Worm (Caenorhabditis elegans) whole organism, L1 larva: Measurements from ENCODE around the gene F56C9.10.

ENCODE experiments used
- C16A3.4 ChIP-seq: fragments of 150-350 bp; optimal IDR thresholded peaks from 2 replicates; lab custom pipeline; 2014; ENCODE audit warnings: missing biosample characterization, missing genetic modification characterization
- aly-2 ChIP-seq: fragments of 150-350 bp; optimal IDR thresholded peaks from 2 replicates; lab custom pipeline; 2014; ENCODE audit warnings: missing biosample characterization, missing genetic modification characterization
- ama-1 ChIP-seq: fragments of 150-350 bp; optimal IDR thresholded peaks from 2 replicates; lab custom pipeline; 2014
- blmp-1 ChIP-seq: fragments of 150-350 bp; optimal IDR thresholded peaks from 2 replicates; lab custom pipeline; 2014; ENCODE audit warnings: missing biosample characterization, missing genetic modification characterization
- ceh-82 ChIP-seq, 3 experiments: fragments of 150-350 bp in 1 of 3; sonication (generic microtip) in 2 of 3; optimal IDR thresholded peaks; 2 replicates each; lab custom pipeline; 2014 to 2017; ENCODE audit warnings: missing biosample characterization in 3 of 3, missing genetic modification characterization in 3 of 3
- ces-1 ChIP-seq: fragments of 150-350 bp; optimal IDR thresholded peaks from 2 replicates; lab custom pipeline; 2014; ENCODE audit warnings: missing biosample characterization, missing genetic modification reagents, missing genetic modification characterization
- dpl-1 ChIP-seq, 3 experiments: fragments of 150-350 bp in 2 of 3; sonication (generic microtip) in 1 of 3; optimal IDR thresholded peaks; 2 replicates each; lab custom pipeline; 2014 to 2017; ENCODE audit warnings: missing biosample characterization in 3 of 3, missing genetic modification characterization in 3 of 3, missing genetic modification reagents in 3 of 3
- dsc-1 ChIP-seq: sonication (generic microtip); optimal IDR thresholded peaks from 2 replicates; lab custom pipeline; 2016; ENCODE audit warnings: mild to moderate bottlenecking, missing genetic modification characterization, missing compliant biosample characterization
- efl-1 ChIP-seq, 4 experiments: fragments of 150-350 bp; optimal IDR thresholded peaks in 3 of 4; peaks in 1 of 4; 1 replicate in 1 of 4; 2 replicates in 3 of 4; lab custom pipeline; 2014; ENCODE audit warnings: missing biosample characterization in 2 of 4, missing genetic modification characterization in 2 of 4, missing genetic modification reagents in 2 of 4
- egl-13 ChIP-seq: sonication (generic microtip); optimal IDR thresholded peaks from 2 replicates; lab custom pipeline; 2016; ENCODE audit warnings: missing genotype, missing genetic modification reagents, missing genetic modification characterization, missing compliant biosample characterization
- egl-27 ChIP-seq, 2 experiments: fragments of 150-350 bp in 1 of 2; sonication (generic microtip); optimal IDR thresholded peaks; 3 replicates each; lab custom pipeline; 2017 to 2018; ENCODE audit warnings: missing biosample characterization in 2 of 2, missing genetic modification characterization in 2 of 2, missing genetic modification reagents in 2 of 2
- elt-2 ChIP-seq: sonication (generic microtip); optimal IDR thresholded peaks from 2 replicates; lab custom pipeline; 2016; ENCODE audit warnings: missing genetic modification characterization, mild to moderate bottlenecking, inconsistent platforms, missing compliant biosample characterization, missing genetic modification reagents
- elt-3 ChIP-seq, 6 experiments: fragments of 150-350 bp in 1 of 6; sonication (generic microtip); optimal IDR thresholded peaks; 2 replicates each; lab custom pipeline; 2017 to 2018; ENCODE audit warnings: missing biosample characterization in 6 of 6, missing genetic modification characterization in 6 of 6, inconsistent platforms in 1 of 6
- fkh-10 ChIP-seq: sonication (generic microtip); optimal IDR thresholded peaks from 2 replicates; lab custom pipeline; 2017; ENCODE audit warnings: missing biosample characterization, missing genetic modification reagents, missing genetic modification characterization
- fkh-8 ChIP-seq: sonication (generic microtip); optimal IDR thresholded peaks from 2 replicates; lab custom pipeline; 2016; ENCODE audit warnings: mild to moderate bottlenecking, missing genetic modification characterization, missing compliant biosample characterization
- fos-1 ChIP-seq: fragments of 150-350 bp; optimal IDR thresholded peaks from 2 replicates; lab custom pipeline; 2014; ENCODE audit warnings: missing biosample characterization, missing genetic modification characterization
- hlh-17 ChIP-seq: fragments of 200-800 bp; sonication (Bioruptor generic); optimal IDR thresholded peaks from 2 replicates; lab custom pipeline; 2018; ENCODE audit warnings: missing genetic modification characterization, mild to moderate bottlenecking, missing compliant biosample characterization, moderate library complexity, borderline replicate concordance
- hpl-2 ChIP-seq: fragments of 150-350 bp; optimal IDR thresholded peaks from 2 replicates; lab custom pipeline; 2014; ENCODE audit warnings: missing biosample characterization, missing genetic modification reagents, missing genetic modification characterization
- lin-13 ChIP-seq: fragments of 150-350 bp; optimal IDR thresholded peaks from 2 replicates; lab custom pipeline; 2014; ENCODE audit warnings: missing biosample characterization, missing genetic modification reagents, missing genetic modification characterization
- lin-14 ChIP-seq: fragments of 200-800 bp; sonication (Bioruptor generic); optimal IDR thresholded peaks from 2 replicates; lab custom pipeline; 2018; ENCODE audit warnings: mild to moderate bottlenecking, missing genetic modification characterization, moderate library complexity, missing compliant biosample characterization
- lin-39 ChIP-seq: fragments of 150-350 bp; optimal IDR thresholded peaks from 2 replicates; lab custom pipeline; 2014; ENCODE audit warnings: missing biosample characterization, missing genetic modification reagents, missing genetic modification characterization
- lir-3 ChIP-seq: sonication (generic microtip); optimal IDR thresholded peaks from 2 replicates; lab custom pipeline; 2016; ENCODE audit warnings: mild to moderate bottlenecking, missing genetic modification characterization, moderate library complexity, missing compliant biosample characterization; ENCODE audit not compliant: poor library complexity
- lsy-2 ChIP-seq, 2 experiments: fragments of 150-350 bp; optimal IDR thresholded peaks; 2 replicates each; lab custom pipeline; 2014; ENCODE audit warnings: missing biosample characterization in 2 of 2, missing genetic modification characterization in 2 of 2
- mep-1 ChIP-seq: fragments of 150-350 bp; optimal IDR thresholded peaks from 2 replicates; lab custom pipeline; 2014; ENCODE audit warnings: missing biosample characterization, missing genetic modification characterization
- nhr-19 ChIP-seq: fragments of 200-800 bp; sonication (Bioruptor generic); conservative IDR thresholded peaks from 2 replicates; pipeline ENCODE4 v1.3.6; 2022; ENCODE audit warnings: missing genetic modification characterization, missing compliant biosample characterization
- nhr-20 ChIP-seq: sonication (generic microtip); optimal IDR thresholded peaks from 2 replicates; lab custom pipeline; 2016; ENCODE audit warnings: mild to moderate bottlenecking, missing genetic modification characterization, missing compliant biosample characterization
- nhr-237 ChIP-seq: fragments of 150-350 bp; optimal IDR thresholded peaks from 2 replicates; lab custom pipeline; 2014; ENCODE audit warnings: missing biosample characterization, missing genetic modification characterization
- nhr-47 ChIP-seq: sonication (generic microtip); optimal IDR thresholded peaks from 2 replicates; lab custom pipeline; 2016; ENCODE audit warnings: mild to moderate bottlenecking, missing genetic modification characterization, moderate library complexity, missing compliant biosample characterization
- nhr-71 ChIP-seq: sonication (generic microtip); optimal IDR thresholded peaks from 2 replicates; lab custom pipeline; 2016; ENCODE audit warnings: mild to moderate bottlenecking, missing genetic modification characterization, moderate library complexity, missing compliant biosample characterization
- nhr-77 ChIP-seq: fragments of 150-350 bp; optimal IDR thresholded peaks from 2 replicates; lab custom pipeline; 2014; ENCODE audit warnings: missing biosample characterization, missing genetic modification characterization
- nhr-85 ChIP-seq: sonication (generic microtip); peaks from one replicate; lab custom pipeline; 2016; ENCODE audit warnings: missing genetic modification characterization, inconsistent platforms, missing compliant biosample characterization
- nhr-90 ChIP-seq: sonication (generic microtip); optimal IDR thresholded peaks from 2 replicates; lab custom pipeline; 2016; ENCODE audit warnings: mild to moderate bottlenecking, missing genetic modification characterization, missing compliant biosample characterization; ENCODE audit not compliant: poor library complexity
- pax-3 ChIP-seq: fragments of 200-800 bp; sonication (Bioruptor generic); optimal IDR thresholded peaks from 2 replicates; lab custom pipeline; 2018; ENCODE audit warnings: mild to moderate bottlenecking, missing genetic modification characterization, moderate library complexity, missing compliant biosample characterization
- rnt-1 ChIP-seq: sonication (generic microtip); optimal IDR thresholded peaks from 2 replicates; lab custom pipeline; 2016; ENCODE audit warnings: mild to moderate bottlenecking, missing genetic modification characterization, moderate library complexity, missing compliant biosample characterization
- skn-1 ChIP-seq: fragments of 150-350 bp; optimal IDR thresholded peaks from 2 replicates; lab custom pipeline; 2014; ENCODE audit warnings: missing biosample characterization, missing genetic modification characterization
- snpc-4 ChIP-seq: fragments of 150-350 bp; optimal IDR thresholded peaks from 2 replicates; lab custom pipeline; 2014; ENCODE audit warnings: missing biosample characterization, missing genetic modification characterization
- snu-23 ChIP-seq: sonication (generic microtip); optimal IDR thresholded peaks from 2 replicates; lab custom pipeline; 2016; ENCODE audit warnings: missing genetic modification characterization, missing compliant biosample characterization
- sptf-1 ChIP-seq: fragments of 150-350 bp; optimal IDR thresholded peaks from 2 replicates; lab custom pipeline; 2014; ENCODE audit warnings: missing biosample characterization, missing genetic modification characterization
- unc-30 ChIP-seq: sonication (generic microtip); optimal IDR thresholded peaks from 2 replicates; lab custom pipeline; 2017; ENCODE audit warnings: missing biosample characterization, missing genetic modification characterization
- vab-15 ChIP-seq: sonication (generic microtip); optimal IDR thresholded peaks from 2 replicates; lab custom pipeline; 2017; ENCODE audit warnings: missing genotype, mild to moderate bottlenecking, missing genetic modification characterization, missing compliant biosample characterization
- zip-4 ChIP-seq: fragments of 200-800 bp; sonication (Bioruptor generic); optimal IDR thresholded peaks from 2 replicates; lab custom pipeline; 2018; ENCODE audit warnings: mild to moderate bottlenecking, missing genetic modification characterization, moderate library complexity, missing compliant biosample characterization
- ztf-4 ChIP-seq: fragments of 150-350 bp; optimal IDR thresholded peaks from 2 replicates; lab custom pipeline; 2014; ENCODE audit warnings: missing biosample characterization, missing genetic modification characterization

The F56C9.10 gene

DNA sequence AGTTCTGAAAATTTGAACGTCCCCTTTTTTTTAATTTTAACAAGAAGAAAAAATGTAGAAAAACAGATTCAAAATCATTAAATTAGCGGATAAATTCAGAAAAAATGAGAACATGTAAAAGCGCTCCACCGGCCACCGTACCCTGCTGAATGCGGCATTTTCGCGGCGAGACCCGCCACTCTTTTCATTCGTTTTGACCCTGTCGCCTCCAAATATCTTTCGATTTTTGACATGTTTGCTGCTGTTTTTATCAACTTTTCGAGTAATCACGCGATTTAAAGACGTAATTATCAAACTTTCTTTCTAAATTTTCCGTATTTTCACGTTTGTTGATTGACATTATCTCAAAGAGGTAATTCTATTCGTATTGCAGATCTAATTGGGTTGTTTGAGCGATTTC lies 1.1 kb upstream of the F56C9.10 start, which contains the start of gene gsp-2 (continued):
- TF ChIP-seq nhr-47 (tag; lab: Kevin White, UChicago) (peak; percentile 57), nhr-85 (tag; lab: Kevin White, UChicago) (peak; percentile 48), vab-15 (peak; percentile 81), blmp-1 (tag; lab: Kevin White, UChicago) (peak; percentile 78), nhr-90 (tag; lab: Kevin White, UChicago) (peak; percentile 51), nhr-77 (tag; lab: Kevin White, UChicago) (peak; percentile 57), lin-13 (GFP tag; lab: Kevin White, UChicago) (peak; percentile 72), nhr-237 (tag; lab: Kevin White, UChicago) (peak; percentile 24), hpl-2 (GFP tag; lab: Kevin White, UChicago) (peak; percentile 23), nhr-20 (tag; lab: Kevin White, UChicago) (peak; percentile 74), fkh-8 (peak; percentile 77), unc-30 (no peak), ceh-82 (tag; optimal IDR thresholded peaks at IDR 0.05; lab: Kevin White, UChicago) (peak; percentile 52 to 67 (median 60)), lir-3 (no peak), nhr-19 (GFP tag; lab: Robert Waterston, UW) (peak; percentile 81), dpl-1 (GFP tag; optimal IDR thresholded peaks at IDR 0.05; lab: Kevin White, UChicago) (peak; percentile 66 to 74 (median 70)), hlh-17 (no peak), fos-1 (peak; percentile 26), lsy-2 (tag; optimal IDR thresholded peaks at IDR 0.05; lab: Kevin White, UChicago) (peak; percentile 94 to 98), lin-39 (tag; lab: Kevin White, UChicago) (no peak), zip-4 (GFP tag; lab: Kevin White, UChicago) (no peak), elt-3 (tag; optimal IDR thresholded peaks at IDR 0.05; lab: Kevin White, UChicago) (peak in 3 of 6 experiments; percentile 29 to 89 (median 51)), skn-1 (tag; lab: Kevin White, UChicago) (peak; percentile 85), rnt-1 (tag; lab: Kevin White, UChicago) (peak; percentile 56), pax-3 (tag; lab: Kevin White, UChicago) (peak; percentile 57)
- TF ChIP-seq, all 84 proteins: peak for 40

DNA sequence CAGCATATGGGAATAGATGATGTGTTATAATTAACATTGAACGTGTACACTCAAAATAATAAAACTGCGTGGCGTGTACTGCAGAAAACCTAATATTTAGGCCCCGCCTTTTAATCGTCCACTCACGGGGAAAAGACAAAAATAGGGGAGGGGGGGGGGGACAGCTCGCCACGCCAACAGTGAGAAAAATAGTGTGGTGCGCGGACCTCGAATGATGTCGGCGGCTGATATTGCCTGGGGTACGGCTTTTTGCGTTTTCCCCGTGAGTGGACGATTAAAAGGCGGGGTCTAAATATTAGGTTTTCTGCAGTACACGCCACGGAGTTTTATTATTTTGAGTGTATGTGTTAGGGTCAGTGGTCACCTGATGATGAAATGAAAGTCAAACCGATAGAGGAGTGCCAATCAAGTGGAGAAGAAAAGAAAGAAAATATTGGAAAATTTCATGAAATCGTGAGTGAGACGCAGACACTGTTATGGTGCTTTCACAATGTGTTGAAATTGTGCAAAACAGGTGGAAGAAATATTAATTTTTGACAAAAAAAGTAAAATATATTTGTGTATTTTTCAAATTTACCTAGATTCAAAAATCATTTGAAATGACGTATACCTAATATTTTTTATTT lies 1.1 kb downstream of the F56C9.10 start:
- TF ChIP-seq nhr-71 (tag; lab: Kevin White, UChicago) (peak; percentile 17), nhr-85 (tag; lab: Kevin White, UChicago) (peak; percentile 1), mep-1 (peak; percentile 8), skn-1 (tag; lab: Kevin White, UChicago) (peak; percentile 40), snu-23 (GFP tag; lab: Kevin White, UChicago) (peak; percentile 14), blmp-1 (tag; lab: Kevin White, UChicago) (peak; percentile 50), rnt-1 (tag; lab: Kevin White, UChicago) (peak; percentile 29), snpc-4 (tag; lab: Kevin White, UChicago) (peak; percentile 69), lin-14 (GFP tag; lab: Kevin White, UChicago) (peak; percentile 32)

DNA sequence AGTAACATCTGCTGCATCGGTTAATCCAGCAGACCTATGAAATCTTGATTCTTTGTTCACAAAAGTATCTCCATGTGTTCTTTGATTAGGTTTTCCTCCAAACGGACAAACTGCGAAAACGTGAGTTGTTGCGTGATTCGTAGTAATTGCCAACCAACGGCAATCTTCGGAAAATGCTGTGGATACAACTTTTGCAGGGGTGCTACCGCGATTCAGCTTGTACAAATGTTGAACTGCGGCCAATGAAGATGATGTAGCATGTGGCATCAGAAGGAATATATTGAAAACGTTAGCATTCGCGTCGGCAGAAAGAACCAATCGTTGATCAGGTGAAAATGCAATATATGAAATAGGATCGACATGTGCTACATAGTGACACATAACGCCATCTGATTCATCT lies 3.4 kb downstream of the F56C9.10 start:
- no peak for TF ChIP-seq nhr-19 (GFP tag; lab: Robert Waterston, UW)
- TF ChIP-seq nhr-85 (tag; lab: Kevin White, UChicago): peak; percentile 56

DNA sequence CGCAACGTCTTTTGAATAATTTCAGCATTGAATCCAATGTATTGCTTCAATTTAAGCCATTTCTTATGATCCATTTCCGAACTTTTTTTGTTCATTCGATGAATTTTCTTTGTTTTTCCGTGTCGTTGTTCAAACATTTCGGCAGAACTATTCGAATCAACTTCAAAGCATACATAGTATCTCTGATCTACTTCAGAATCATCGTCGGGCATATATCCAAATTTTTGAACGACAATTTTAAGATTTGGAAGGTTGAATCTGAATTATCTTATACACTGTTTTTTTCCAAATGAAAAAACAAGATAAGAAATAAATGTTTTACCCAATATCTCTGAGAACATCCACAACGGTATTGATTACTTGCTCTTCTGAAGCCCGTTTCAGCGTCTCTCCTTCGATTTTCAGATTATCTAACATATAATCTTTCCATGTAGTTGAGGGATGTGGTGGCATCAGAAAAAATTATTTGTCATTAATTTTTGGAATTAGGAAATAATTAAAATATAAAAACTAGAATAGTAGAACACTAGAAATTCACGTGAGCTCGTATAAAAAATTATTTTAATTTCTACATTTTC lies 5.9 kb downstream of the F56C9.10 start, which contains the start of gene lab-2:
Gene lab-2 (minus strand): TSS at position 453 of the 578 bp plus-strand sequence.
- TF ChIP-seq egl-27 (tag; optimal IDR thresholded peaks at IDR 0.05; lab: Kevin White, UChicago) (no peak), aly-2 (tag; lab: Kevin White, UChicago) (peak; percentile 22), efl-1 (optimal IDR thresholded peaks at IDR 0.05; lab: Kevin White, UChicago) (no peak), efl-1 (GFP tag; optimal IDR thresholded peaks at IDR 0.05 in 1 of 2; lab: Kevin White, UChicago) (peak in 1 of 2 experiments; percentile 78), ztf-4 (tag; lab: Kevin White, UChicago) (peak; percentile 49), egl-13 (tag; lab: Kevin White, UChicago) (no peak), dsc-1 (tag; lab: Kevin White, UChicago) (no peak), nhr-77 (tag; lab: Kevin White, UChicago) (no peak), C16A3.4 (tag; lab: Kevin White, UChicago) (peak; percentile 7), ama-1 (lab: Kevin White, UChicago) (peak; percentile 79), lin-14 (GFP tag; lab: Kevin White, UChicago) (no peak), elt-2 (peak; percentile 11), sptf-1 (tag; lab: Kevin White, UChicago) (no peak), fkh-10 (GFP tag; lab: Kevin White, UChicago) (no peak), ces-1 (no peak), nhr-90 (tag; lab: Kevin White, UChicago) (peak; percentile 22), nhr-19 (GFP tag; lab: Robert Waterston, UW) (no peak)
- TF ChIP-seq, all 84 proteins: peak for 7
